Worm (Caenorhabditis elegans) whole organism, L4 larva: ENCODE results near the gene R02E12.4.

ENCODE experiments used
- D1046.2 ChIP-seq: fragments of 200-800 bp; sonication (Bioruptor generic); IDR thresholded peaks from 2 replicates; pipeline ENCODE4 v1.3.6; 2022; ENCODE audit warnings: missing genetic modification characterization, missing compliant biosample characterization
- F37D6.2 ChIP-seq: sonication (generic microtip); optimal IDR thresholded peaks from 2 replicates; lab custom pipeline; 2016; ENCODE audit warnings: mild to moderate bottlenecking, missing genetic modification characterization, missing compliant biosample characterization
- F44E2.7 ChIP-seq: fragments of 200-800 bp; sonication (Bioruptor generic); IDR thresholded peaks from 2 replicates; pipeline ENCODE4 v2.1.2; 2022; ENCODE audit warnings: missing genetic modification characterization, missing compliant biosample characterization
- F49E8.2 ChIP-seq: sonication (generic microtip); optimal IDR thresholded peaks from 2 replicates; lab custom pipeline; 2016; ENCODE audit warnings: missing compliant biosample characterization, mild to moderate bottlenecking, missing genetic modification characterization, borderline replicate concordance
- R02D3.7 ChIP-seq: fragments of 150-350 bp; sonication (generic microtip); optimal IDR thresholded peaks from 3 replicates; lab custom pipeline; 2014; ENCODE audit warnings: missing biosample characterization, missing genetic modification characterization
- T20F7.1 ChIP-seq: fragments of 200-800 bp; sonication (Bioruptor generic); optimal IDR thresholded peaks from 2 replicates; lab custom pipeline; 2018; ENCODE audit warnings: mild to moderate bottlenecking, missing genetic modification characterization, missing compliant biosample characterization
- Y75B8A.6 ChIP-seq: fragments of 200-800 bp; sonication (Bioruptor generic); IDR thresholded peaks from 2 replicates; pipeline ENCODE4 v1.3.6; 2022; ENCODE audit warnings: missing genetic modification reagents, missing genetic modification characterization, missing compliant biosample characterization
- ZK337.2 ChIP-seq: fragments of 200-800 bp; sonication (Bioruptor generic); IDR thresholded peaks from 2 replicates; pipeline ENCODE4 v1.3.6; 2022; ENCODE audit warnings: missing genetic modification reagents, missing genetic modification characterization, missing compliant biosample characterization
- ZK546.5 ChIP-seq, 2 experiments: sonication (generic microtip); optimal IDR thresholded peaks; 2 replicates each; lab custom pipeline; 2017; ENCODE audit warnings: missing biosample characterization in 2 of 2, missing genetic modification characterization in 2 of 2
- aly-2 ChIP-seq: sonication (generic microtip); optimal IDR thresholded peaks from 2 replicates; lab custom pipeline; 2018; ENCODE audit warnings: missing biosample characterization, missing genetic modification characterization
- ama-1 ChIP-seq: fragments of 150-350 bp; optimal IDR thresholded peaks from 2 replicates; lab custom pipeline; 2014; ENCODE audit warnings: inconsistent platforms, mixed read lengths
- attf-4 ChIP-seq: sonication (generic microtip); optimal IDR thresholded peaks from 3 replicates; lab custom pipeline; 2017; ENCODE audit warnings: missing biosample characterization, missing genetic modification characterization
- ceh-20 ChIP-seq: fragments of 200-800 bp; sonication (Bioruptor generic); IDR thresholded peaks from 2 replicates; pipeline ENCODE4 v1.3.6; 2022; ENCODE audit warnings: missing genetic modification reagents, missing genetic modification characterization, missing compliant biosample characterization
- ceh-32 ChIP-seq: sonication (generic microtip); optimal IDR thresholded peaks from 2 replicates; lab custom pipeline; 2016; ENCODE audit warnings: mild to moderate bottlenecking, missing genetic modification characterization, missing compliant biosample characterization; ENCODE audit not compliant: poor library complexity
- ceh-44 ChIP-seq: fragments of 200-800 bp; sonication (Bioruptor generic); IDR thresholded peaks from 2 replicates; pipeline ENCODE4 v1.3.6; 2022; ENCODE audit warnings: missing genetic modification reagents, missing genetic modification characterization, missing compliant biosample characterization
- ceh-82 ChIP-seq: sonication (generic microtip); optimal IDR thresholded peaks from 2 replicates; lab custom pipeline; 2017; ENCODE audit warnings: missing biosample characterization, missing genetic modification characterization
- ces-1 ChIP-seq: fragments of 150-350 bp; sonication (generic microtip); optimal IDR thresholded peaks from 4 replicates; lab custom pipeline; 2014; ENCODE audit warnings: missing biosample characterization, missing genetic modification reagents, missing genetic modification characterization
- cey-2 ChIP-seq: sonication (generic microtip); optimal IDR thresholded peaks from 3 replicates; lab custom pipeline; 2017; ENCODE audit warnings: missing genetic modification characterization, mild to moderate bottlenecking, missing compliant biosample characterization, antibody characterized with exemption, borderline replicate concordance; ENCODE audit not compliant: insufficient read depth
- daf-12 ChIP-seq: fragments of 150-350 bp; optimal IDR thresholded peaks from 2 replicates; lab custom pipeline; 2014; ENCODE audit warnings: missing biosample characterization, missing genetic modification reagents, missing genetic modification characterization
- daf-16 ChIP-seq, 3 experiments: sonication (generic microtip); optimal IDR thresholded peaks; 2 replicates each; lab custom pipeline; 2016 to 2017; ENCODE audit warnings: missing genetic modification characterization in 3 of 3, missing genetic modification reagents in 3 of 3, mild to moderate bottlenecking in 2 of 3, missing compliant biosample characterization in 2 of 3, missing biosample characterization in 1 of 3, moderate library complexity in 1 of 3
- daf-8 ChIP-seq: fragments of 200-800 bp; sonication (Bioruptor generic); IDR thresholded peaks from 2 replicates; pipeline ENCODE4 v1.3.6; 2022; ENCODE audit warnings: missing genetic modification characterization, missing compliant biosample characterization
- dmd-6 ChIP-seq: fragments of 200-800 bp; sonication (Bioruptor generic); IDR thresholded peaks from 2 replicates; pipeline ENCODE4 v1.3.6; 2022; ENCODE audit warnings: missing genetic modification reagents, missing genetic modification characterization, missing compliant biosample characterization
- duxl-1 ChIP-seq: sonication (generic microtip); optimal IDR thresholded peaks from 2 replicates; lab custom pipeline; 2016; ENCODE audit warnings: mild to moderate bottlenecking, missing genetic modification characterization, moderate library complexity, missing compliant biosample characterization; ENCODE audit not compliant: poor library complexity
- dve-1 ChIP-seq: sonication (generic microtip); optimal IDR thresholded peaks from 2 replicates; lab custom pipeline; 2017; ENCODE audit warnings: antibody characterized with exemption, mild to moderate bottlenecking, missing genetic modification characterization, missing compliant biosample characterization; ENCODE audit not compliant: insufficient read depth
- egl-43 ChIP-seq: fragments of 200-800 bp; sonication (Bioruptor generic); IDR thresholded peaks from 2 replicates; pipeline ENCODE4 v1.3.6; 2022; ENCODE audit warnings: missing genetic modification reagents, missing genetic modification characterization, missing compliant biosample characterization
- gei-8 ChIP-seq: fragments of 200-800 bp; sonication (Bioruptor generic); optimal IDR thresholded peaks from 2 replicates; lab custom pipeline; 2018; ENCODE audit warnings: mild to moderate bottlenecking, missing genetic modification characterization, missing compliant biosample characterization
- hlh-11 ChIP-seq: fragments of 200-800 bp; sonication (Bioruptor generic); optimal IDR thresholded peaks from 2 replicates; lab custom pipeline; 2018; ENCODE audit warnings: mild to moderate bottlenecking, missing genetic modification characterization, missing compliant biosample characterization
- hlh-30 ChIP-seq: sonication (generic microtip); optimal IDR thresholded peaks from 2 replicates; lab custom pipeline; 2017; ENCODE audit warnings: antibody characterized with exemption, mild to moderate bottlenecking, missing genetic modification characterization, missing compliant biosample characterization; ENCODE audit not compliant: insufficient read depth
- lin-1 ChIP-seq: fragments of 200-800 bp; sonication (Bioruptor generic); IDR thresholded peaks from 2 replicates; pipeline ENCODE4 v1.3.6; 2022; ENCODE audit warnings: missing genetic modification reagents, missing genetic modification characterization, missing compliant biosample characterization
- lin-13 ChIP-seq: fragments of 150-350 bp; optimal IDR thresholded peaks from 2 replicates; lab custom pipeline; 2014; ENCODE audit warnings: missing biosample characterization, missing genetic modification reagents, missing genetic modification characterization
- lin-29 ChIP-seq: fragments of 200-800 bp; sonication (Bioruptor generic); IDR thresholded peaks from 2 replicates; pipeline ENCODE4 v1.3.6; 2022; ENCODE audit warnings: missing genetic modification reagents, missing genetic modification characterization, missing compliant biosample characterization
- lin-38 ChIP-seq: fragments of 200-800 bp; sonication (Bioruptor generic); IDR thresholded peaks from 2 replicates; pipeline ENCODE4 v1.3.6; 2022; ENCODE audit warnings: missing genetic modification reagents, missing genetic modification characterization, missing compliant biosample characterization
- mdl-1 ChIP-seq, 2 experiments: fragments of 150-350 bp in 1 of 2; sonication (generic microtip) in 1 of 2; optimal IDR thresholded peaks; 2 replicates each; lab custom pipeline; 2014 to 2017; ENCODE audit warnings: missing biosample characterization in 2 of 2, missing genetic modification characterization in 2 of 2
- mes-2 ChIP-seq: sonication (generic microtip); optimal IDR thresholded peaks from 2 replicates; lab custom pipeline; 2016; ENCODE audit warnings: missing genotype, mild to moderate bottlenecking, missing genetic modification characterization, missing compliant biosample characterization; ENCODE audit not compliant: poor library complexity, severe bottlenecking
- nhr-102 ChIP-seq: sonication (generic microtip); optimal IDR thresholded peaks from 2 replicates; lab custom pipeline; 2016; ENCODE audit warnings: mild to moderate bottlenecking, missing genetic modification characterization, moderate library complexity, missing compliant biosample characterization
- nhr-25 ChIP-seq: sonication (generic microtip); optimal IDR thresholded peaks from 2 replicates; lab custom pipeline; 2017; ENCODE audit warnings: missing genetic modification characterization, mild to moderate bottlenecking, missing compliant biosample characterization, antibody characterized with exemption, moderate library complexity, borderline replicate concordance; ENCODE audit not compliant: insufficient read depth
- nhr-6 ChIP-seq: fragments of 150-350 bp; optimal IDR thresholded peaks from 2 replicates; lab custom pipeline; 2014; ENCODE audit warnings: missing biosample characterization, missing genetic modification characterization
- nhr-76 ChIP-seq: fragments of 150-350 bp; optimal IDR thresholded peaks from 2 replicates; lab custom pipeline; 2014; ENCODE audit warnings: missing biosample characterization, missing genetic modification characterization
- pha-4 ChIP-seq, 2 experiments: fragments of 150-350 bp in 1 of 2; fragments of 200-800 bp in 1 of 2; sonication (Bioruptor generic) in 1 of 2; IDR thresholded peaks in 1 of 2; optimal IDR thresholded peaks in 1 of 2; 2 replicates each; pipeline versions ENCODE4 v1.3.6 to Lab custom; 2014 to 2022; ENCODE audit warnings: missing genetic modification characterization in 2 of 2, missing genetic modification reagents in 2 of 2, missing biosample characterization in 1 of 2, missing compliant biosample characterization in 1 of 2
- pqm-1 ChIP-seq: sonication (generic microtip); optimal IDR thresholded peaks from 2 replicates; lab custom pipeline; 2017; ENCODE audit warnings: missing biosample characterization, missing genetic modification characterization
- set-16 ChIP-seq: fragments of 200-800 bp; sonication (Bioruptor generic); IDR thresholded peaks from 2 replicates; pipeline ENCODE4 v1.3.6; 2022; ENCODE audit warnings: missing genetic modification reagents, missing genetic modification characterization, missing compliant biosample characterization
- skn-1 ChIP-seq: fragments of 150-350 bp; optimal IDR thresholded peaks from 2 replicates; lab custom pipeline; 2014; ENCODE audit warnings: missing biosample characterization, missing genetic modification characterization
- snpc-4 ChIP-seq: fragments of 150-350 bp; optimal IDR thresholded peaks from 2 replicates; lab custom pipeline; 2014; ENCODE audit warnings: missing biosample characterization, missing genetic modification characterization
- spr-1 ChIP-seq: sonication (generic microtip); optimal IDR thresholded peaks from 2 replicates; lab custom pipeline; 2016; ENCODE audit warnings: mild to moderate bottlenecking, missing genetic modification characterization, missing compliant biosample characterization
- tra-1 ChIP-seq: fragments of 200-800 bp; sonication (Bioruptor generic); IDR thresholded peaks from 2 replicates; pipeline ENCODE4 v1.3.6; 2022; ENCODE audit warnings: missing genetic modification reagents, missing genetic modification characterization, missing compliant biosample characterization
- unc-62 ChIP-seq, 3 experiments: fragments of 150-350 bp in 1 of 3; sonication (generic microtip); optimal IDR thresholded peaks in 2 of 3; peaks in 1 of 3; 1 replicate in 1 of 3; 2 replicates in 2 of 3; lab custom pipeline; 2014 to 2017; ENCODE audit warnings: missing biosample characterization in 3 of 3, missing genetic modification characterization in 3 of 3, missing genetic modification reagents in 3 of 3, missing genotype in 1 of 3
- vab-7 ChIP-seq: fragments of 200-800 bp; sonication (Bioruptor generic); IDR thresholded peaks from 2 replicates; pipeline ENCODE4 v1.3.6; 2022; ENCODE audit warnings: missing genetic modification reagents, missing genetic modification characterization, missing compliant biosample characterization
- zag-1 ChIP-seq: fragments of 150-350 bp; optimal IDR thresholded peaks from 2 replicates; lab custom pipeline; 2014; ENCODE audit warnings: missing biosample characterization, missing genetic modification characterization

R02E12.4 gene

ce11 chrX:3969980-3970403 is 35.1 kb upstream of the R02E12.4 start (continued):
- TF ChIP-seq T20F7.1 (GFP tag; lab: Kevin White, UChicago) (peak; percentile 15), ZK337.2 (peak; percentile 77), ceh-20 (GFP tag; lab: Robert Waterston, UW) (peak; percentile 79), gei-8 (peak; percentile 64), daf-8 (GFP tag; lab: Robert Waterston, UW) (no peak), hlh-30 (tag; lab: Kevin White, UChicago) (peak; percentile 71), ceh-82 (tag; lab: Kevin White, UChicago) (no peak), daf-12 (tag; lab: Kevin White, UChicago) (no peak), nhr-102 (tag; lab: Kevin White, UChicago) (peak; percentile 62), F49E8.2 (tag; lab: Kevin White, UChicago) (peak; percentile 65), D1046.2 (GFP tag; lab: Robert Waterston, UW) (peak; percentile 85), ZK546.5 (tag; optimal IDR thresholded peaks at IDR 0.05; lab: Kevin White, UChicago) (no peak), cey-2 (tag; lab: Kevin White, UChicago) (no peak), dve-1 (tag; lab: Kevin White, UChicago) (peak; percentile 76), zag-1 (no peak), lin-38 (GFP tag; lab: Robert Waterston, UW) (no peak; the same call in none of the 2 replicates), duxl-1 (tag; lab: Kevin White, UChicago) (peak; percentile 79), dmd-6 (GFP tag; lab: Robert Waterston, UW) (peak; percentile 75), mes-2 (tag; lab: Kevin White, UChicago) (peak; percentile 76), ces-1 (GFP tag; lab: Kevin White, UChicago) (no peak), ama-1 (lab: Kevin White, UChicago) (no peak), unc-62 (GFP tag; optimal IDR thresholded peaks at IDR 0.05 in 1 of 2; lab: Kevin White, UChicago) (peak in 1 of 2 experiments; percentile 87), unc-62 (tag; optimal IDR thresholded peaks at IDR 0.05; lab: Kevin White, UChicago) (no peak), pqm-1 (tag; lab: Kevin White, UChicago) (no peak), F37D6.2 (tag; lab: Kevin White, UChicago) (peak; percentile 56), Y75B8A.6 (GFP tag; lab: Robert Waterston, UW) (0 out of 2 replicates have a peak, but pooled peaks have one; percentile 74), nhr-76 (no peak), daf-16 (GFP tag; optimal IDR thresholded peaks at IDR 0.05; lab: Kevin White, UChicago) (peak; percentile 66 to 75), daf-16 (tag; optimal IDR thresholded peaks at IDR 0.05; lab: Kevin White, UChicago) (peak; percentile 86), set-16 (GFP tag; lab: Robert Waterston, UW) (peak; percentile 66), aly-2 (no peak), lin-29 (GFP tag; lab: Robert Waterston, UW) (peak; percentile 66; the same call in 1 of the 2 replicates), R02D3.7 (tag; lab: Kevin White, UChicago) (no peak), F44E2.7 (peak; percentile 88; the same call in 1 of the 2 replicates), egl-43 (GFP tag; lab: Robert Waterston, UW) (peak; percentile 97), snpc-4 (no peak), pha-4 (GFP tag; IDR thresholded peaks at IDR 0.05; lab: Robert Waterston, UW) (peak; percentile 88), pha-4 (tag; optimal IDR thresholded peaks at IDR 0.05; lab: Kevin White, UChicago) (no peak), attf-4 (tag; lab: Kevin White, UChicago) (no peak), vab-7 (GFP tag; lab: Robert Waterston, UW) (peak; percentile 88), mdl-1 (tag; optimal IDR thresholded peaks at IDR 0.05; lab: Kevin White, UChicago) (peak in 1 of 2 experiments; percentile 78), spr-1 (tag; lab: Kevin White, UChicago) (peak; percentile 39), ceh-32 (tag; lab: Kevin White, UChicago) (no peak), hlh-11 (tag; lab: Kevin White, UChicago) (peak; percentile 76), lin-1 (GFP tag; lab: Robert Waterston, UW) (peak; percentile 39; the same call in 1 of the 2 replicates), nhr-25 (tag; lab: Kevin White, UChicago) (peak; percentile 46), skn-1 (tag; lab: Kevin White, UChicago) (no peak), lin-13 (GFP tag; lab: Kevin White, UChicago) (peak; percentile 15), nhr-6 (tag; lab: Kevin White, UChicago) (peak; percentile 63), tra-1 (GFP tag; lab: Robert Waterston, UW) (peak; percentile 94), ceh-44 (GFP tag; lab: Robert Waterston, UW) (peak; percentile 44; the same call in 1 of the 2 replicates)
